Fruit fly (Drosophila melanogaster) whole organism, embryonic: Measurements from ENCODE around the gene CG15390.

Experiments
- Asciz ChIP-seq: fragments of 200-800 bp; sonication (Bioruptor generic); optimal IDR thresholded peaks from 2 replicates; lab custom pipeline; 2017; ENCODE audit warnings: missing biosample characterization, mild to moderate bottlenecking, missing genetic modification characterization, missing genetic modification reagents
- Bdp1 ChIP-seq: fragments of 200-800 bp; sonication (Bioruptor generic); optimal IDR thresholded peaks from 3 replicates; lab custom pipeline; 2016; ENCODE audit warnings: missing biosample characterization, missing genetic modification characterization
- C15 ChIP-seq: fragments of 200-800 bp; sonication (Bioruptor generic); IDR thresholded peaks from 3 replicates; pipeline ENCODE4 v1.3.6; 2022; ENCODE audit warnings: missing biosample characterization, missing genetic modification characterization
- CG10147 ChIP-seq: fragments of 200-800 bp; sonication (Bioruptor generic); optimal IDR thresholded peaks from 2 replicates; lab custom pipeline; 2019; ENCODE audit warnings: missing biosample characterization, mild to moderate bottlenecking, missing genetic modification characterization, moderate library complexity
- CG10431 ChIP-seq: fragments of 200-800 bp; sonication (Bioruptor generic); optimal IDR thresholded peaks from 3 replicates; lab custom pipeline; 2018; ENCODE audit warnings: missing biosample characterization, mild to moderate bottlenecking, missing genetic modification characterization
- CG14441 ChIP-seq: fragments of 200-800 bp; sonication (Bioruptor generic); IDR thresholded peaks from 2 replicates; pipeline ENCODE4 v1.3.6; 2022; ENCODE audit warnings: missing biosample characterization, missing genetic modification characterization
- CG15011 ChIP-seq: fragments of 200-800 bp; sonication (Bioruptor generic); optimal IDR thresholded peaks from 3 replicates; lab custom pipeline; 2018; ENCODE audit warnings: missing biosample characterization, mild to moderate bottlenecking, missing genetic modification characterization
- CG16863 ChIP-seq: fragments of 200-800 bp; sonication (Bioruptor generic); optimal IDR thresholded peaks from 3 replicates; lab custom pipeline; 2016; ENCODE audit warnings: missing biosample characterization, missing genetic modification characterization
- CG18476 ChIP-seq: fragments of 200-800 bp; sonication (Bioruptor generic); optimal IDR thresholded peaks from 2 replicates; lab custom pipeline; 2016; ENCODE audit warnings: missing biosample characterization, mild to moderate bottlenecking, missing genetic modification characterization
- CG2678 ChIP-seq: fragments of 200-800 bp; sonication (Bioruptor generic); optimal IDR thresholded peaks from 3 replicates; lab custom pipeline; 2019; ENCODE audit warnings: missing biosample characterization, mild to moderate bottlenecking, missing genetic modification characterization, moderate library complexity
- CG31365 ChIP-seq: fragments of 200-800 bp; sonication (Bioruptor generic); optimal IDR thresholded peaks from 2 replicates; lab custom pipeline; 2018; ENCODE audit warnings: missing biosample characterization, mild to moderate bottlenecking, missing genetic modification characterization
- CG33557 ChIP-seq: fragments of 200-800 bp; sonication (Bioruptor generic); optimal IDR thresholded peaks from 2 replicates; lab custom pipeline; 2019; ENCODE audit warnings: missing biosample characterization, mild to moderate bottlenecking, missing genetic modification characterization, moderate library complexity
- CG4328 ChIP-seq: fragments of 200-800 bp; sonication (Bioruptor generic); optimal IDR thresholded peaks from 3 replicates; lab custom pipeline; 2017; ENCODE audit warnings: missing biosample characterization, missing genetic modification reagents, missing genetic modification characterization
- CG4404 ChIP-seq: fragments of 200-800 bp; sonication (Bioruptor generic); IDR thresholded peaks from 2 replicates; pipeline ENCODE4 v1.3.6; 2022; ENCODE audit warnings: missing biosample characterization, missing genetic modification characterization
- CG7372 ChIP-seq: fragments of 200-800 bp; sonication (Bioruptor generic); IDR thresholded peaks from 2 replicates; pipeline ENCODE4 v1.3.6; 2022; ENCODE audit warnings: missing biosample characterization, missing genetic modification characterization
- CG8388 ChIP-seq: fragments of 200-800 bp; sonication (Bioruptor generic); optimal IDR thresholded peaks from 2 replicates; lab custom pipeline; 2019; ENCODE audit warnings: missing biosample characterization, mild to moderate bottlenecking, missing genetic modification characterization, moderate library complexity
- CG9932 ChIP-seq: fragments of 200-800 bp; sonication (Bioruptor generic); IDR thresholded peaks from 2 replicates; pipeline ENCODE4 v1.3.6; 2022; ENCODE audit warnings: missing biosample characterization, missing genetic modification characterization
- Dref ChIP-seq: fragments of 200-800 bp; sonication (Bioruptor generic); IDR thresholded peaks from 2 replicates; pipeline ENCODE4 v1.3.6; 2022; ENCODE audit warnings: missing biosample characterization, missing genetic modification characterization
- Fer1 ChIP-seq: fragments of 200-800 bp; sonication (Bioruptor generic); optimal IDR thresholded peaks from 2 replicates; lab custom pipeline; 2017; ENCODE audit warnings: missing biosample characterization, mild to moderate bottlenecking, missing genetic modification characterization
- Fer2 ChIP-seq: fragments of 200-800 bp; sonication (Bioruptor generic); optimal IDR thresholded peaks from 2 replicates; lab custom pipeline; 2018; ENCODE audit warnings: missing biosample characterization, mild to moderate bottlenecking, missing genetic modification characterization, moderate library complexity
- HLH54F ChIP-seq: fragments of 200-800 bp; sonication (Bioruptor generic); optimal IDR thresholded peaks from 3 replicates; lab custom pipeline; 2016; ENCODE audit warnings: missing biosample characterization, missing genetic modification characterization
- Hand ChIP-seq: fragments of 200-800 bp; sonication (Bioruptor generic); optimal IDR thresholded peaks from 2 replicates; lab custom pipeline; 2017; ENCODE audit warnings: mild to moderate bottlenecking, missing biosample characterization, missing genetic modification reagents, missing genetic modification characterization
- HmgZ ChIP-seq: fragments of 200-800 bp; sonication (Bioruptor generic); optimal IDR thresholded peaks from 2 replicates; lab custom pipeline; 2018; ENCODE audit warnings: missing biosample characterization, mild to moderate bottlenecking, missing genetic modification characterization
- Jarid2 ChIP-seq: fragments of 200-800 bp; sonication (Bioruptor generic); optimal IDR thresholded peaks from 3 replicates; lab custom pipeline; 2017; ENCODE audit warnings: mild to moderate bottlenecking, missing biosample characterization, missing genetic modification reagents, missing genetic modification characterization
- Mes4 ChIP-seq: fragments of 200-800 bp; sonication (Bioruptor generic); optimal IDR thresholded peaks from 2 replicates; lab custom pipeline; 2016; ENCODE audit warnings: missing biosample characterization, missing genetic modification characterization
- NC2β ChIP-seq: fragments of 200-800 bp; sonication (Bioruptor generic); optimal IDR thresholded peaks from 2 replicates; lab custom pipeline; 2016; ENCODE audit warnings: missing biosample characterization, missing genetic modification characterization
- Neu2 ChIP-seq: fragments of 200-800 bp; sonication (Bioruptor generic); optimal IDR thresholded peaks from 3 replicates; lab custom pipeline; 2016; ENCODE audit warnings: missing biosample characterization, missing genetic modification characterization, borderline replicate concordance
- Sry-β ChIP-seq: fragments of 200-800 bp; sonication (Bioruptor generic); optimal IDR thresholded peaks from 2 replicates; lab custom pipeline; 2018; ENCODE audit warnings: missing biosample characterization, mild to moderate bottlenecking, missing genetic modification characterization, moderate library complexity
- Sry-δ ChIP-seq: fragments of 200-800 bp; sonication (Bioruptor generic); optimal IDR thresholded peaks from 2 replicates; lab custom pipeline; 2016; ENCODE audit warnings: missing biosample characterization, missing genetic modification characterization
- YL-1 ChIP-seq: fragments of 200-800 bp; sonication (Bioruptor generic); optimal IDR thresholded peaks from 3 replicates; lab custom pipeline; 2017; ENCODE audit warnings: missing biosample characterization, mild to moderate bottlenecking, missing genetic modification characterization
- btn ChIP-seq: fragments of 200-800 bp; sonication (Bioruptor generic); optimal IDR thresholded peaks from 2 replicates; lab custom pipeline; 2016; ENCODE audit warnings: missing biosample characterization, missing genetic modification characterization
- crp ChIP-seq, 2 experiments: fragments of 200-800 bp; sonication (Bioruptor generic); optimal IDR thresholded peaks; 2 replicates in 1 of 2; 3 replicates in 1 of 2; lab custom pipeline; 2017; ENCODE audit warnings: missing biosample characterization in 2 of 2, missing genetic modification characterization in 2 of 2, mild to moderate bottlenecking in 1 of 2, moderate library complexity in 1 of 2
- emc ChIP-seq: fragments of 200-800 bp; sonication (Bioruptor generic); optimal IDR thresholded peaks from 2 replicates; lab custom pipeline; 2016; ENCODE audit warnings: missing biosample characterization, missing genetic modification characterization
- gcm ChIP-seq: fragments of 200-800 bp; sonication (Bioruptor generic); optimal IDR thresholded peaks from 2 replicates; lab custom pipeline; 2019; ENCODE audit warnings: missing biosample characterization, mild to moderate bottlenecking, missing genetic modification characterization, moderate library complexity
- gem ChIP-seq: fragments of 200-800 bp; sonication (Bioruptor generic); optimal IDR thresholded peaks from 2 replicates; lab custom pipeline; 2019; ENCODE audit warnings: missing biosample characterization, mild to moderate bottlenecking, missing genetic modification characterization, moderate library complexity
- jigr1 ChIP-seq: fragments of 200-800 bp; sonication (Bioruptor generic); IDR thresholded peaks from 3 replicates; pipeline ENCODE4 v1.3.6; 2022; ENCODE audit warnings: missing biosample characterization, missing genetic modification characterization
- jumu ChIP-seq: fragments of 200-800 bp; sonication (Bioruptor generic); optimal IDR thresholded peaks from 3 replicates; lab custom pipeline; 2016; ENCODE audit warnings: missing biosample characterization, missing genetic modification characterization
- nau ChIP-seq: fragments of 200-800 bp; sonication (Bioruptor generic); optimal IDR thresholded peaks from 3 replicates; lab custom pipeline; 2017; ENCODE audit warnings: missing biosample characterization, mild to moderate bottlenecking, missing genetic modification characterization, missing genetic modification reagents
- otp ChIP-seq: fragments of 200-800 bp; sonication (Bioruptor generic); IDR thresholded peaks from 3 replicates; pipeline ENCODE4, ENCODE4 v1.3.6; 2022; ENCODE audit warnings: missing biosample characterization, missing genetic modification characterization
- pan ChIP-seq, 4 experiments: fragments of >200 bp in 3 of 4; fragments of 200-800 bp in 1 of 4; sonication (Bioruptor generic) in 1 of 4; optimal IDR thresholded peaks in 3 of 4; IDR thresholded peaks in 1 of 4; 2 replicates each; pipeline versions ENCODE4 v1.3.6 to Lab custom; 2017 to 2022; ENCODE audit warnings: missing biosample characterization in 2 of 4, missing genetic modification characterization in 2 of 4, mixed read lengths in 1 of 4
- peb ChIP-seq: fragments of 200-800 bp; sonication (Bioruptor generic); IDR thresholded peaks from 2 replicates; pipeline ENCODE4 v1.3.6; 2022; ENCODE audit warnings: missing biosample characterization, missing genetic modification characterization
- pzg ChIP-seq: fragments of 200-800 bp; sonication (Bioruptor generic); optimal IDR thresholded peaks from 3 replicates; lab custom pipeline; 2018; ENCODE audit warnings: missing biosample characterization, mild to moderate bottlenecking, missing genetic modification characterization, moderate library complexity
- sna ChIP-seq: fragments of 200-800 bp; sonication (Bioruptor generic); IDR thresholded peaks from 2 replicates; pipeline ENCODE4 v1.3.6; 2022; ENCODE audit warnings: missing biosample characterization, missing genetic modification characterization; ENCODE audit not compliant: partially characterized antibody
- tin ChIP-seq: fragments of 200-800 bp; sonication (Bioruptor generic); optimal IDR thresholded peaks from 3 replicates; lab custom pipeline; 2016; ENCODE audit warnings: missing biosample characterization, missing genetic modification characterization
- usp ChIP-seq: fragments of >200 bp; optimal IDR thresholded peaks from 2 replicates; lab custom pipeline; 2017; ENCODE audit warnings: missing biosample characterization, missing genetic modification characterization
- vnd ChIP-seq: fragments of 200-800 bp; sonication (Bioruptor generic); IDR thresholded peaks from 3 replicates; pipeline ENCODE4 v1.3.6; 2022; ENCODE audit warnings: missing biosample characterization, missing genetic modification characterization; ENCODE audit not compliant: partially characterized antibody
- wor ChIP-seq: fragments of 200-800 bp; sonication (Bioruptor generic); IDR thresholded peaks from 2 replicates; pipeline ENCODE4 v1.3.6; 2022; ENCODE audit warnings: missing biosample characterization, missing genetic modification characterization
- z ChIP-seq: fragments of 200-800 bp; sonication (Bioruptor generic); IDR thresholded peaks from 3 replicates; pipeline ENCODE4 v1.3.6; 2022; ENCODE audit warnings: missing biosample characterization, missing genetic modification characterization
- zen ChIP-seq: fragments of 200-800 bp; sonication (Bioruptor generic); optimal IDR thresholded peaks from 3 replicates; lab custom pipeline; 2018; ENCODE audit warnings: missing biosample characterization, mild to moderate bottlenecking, missing genetic modification characterization, moderate library complexity
- zf30C ChIP-seq: fragments of 200-800 bp; sonication (Bioruptor generic); optimal IDR thresholded peaks from 3 replicates; lab custom pipeline; 2018; ENCODE audit warnings: missing biosample characterization, mild to moderate bottlenecking, missing genetic modification characterization
- zfh2 ChIP-seq: fragments of 200-800 bp; sonication (Bioruptor generic); optimal IDR thresholded peaks from 2 replicates; lab custom pipeline; 2016; ENCODE audit warnings: missing biosample characterization, missing genetic modification characterization

Gene CG15390

dm6 chr2L:2348479-2348878, 26.0 kb upstream of the CG15390 start (continued):
- TF ChIP-seq Mes4 (GFP tag; lab: Kevin White, UChicago) (no peak), otp (GFP tag; lab: Robert Waterston, UW) (no peak), btn (GFP tag; lab: Kevin White, UChicago) (no peak), sna (GFP tag; lab: Robert Waterston, UW) (no peak), HLH54F (GFP tag; lab: Kevin White, UChicago) (no peak), CG7372 (GFP tag; lab: Robert Waterston, UW) (peak; percentile 13; the same call in 1 of the 2 replicates), wor (GFP tag; lab: Robert Waterston, UW) (no peak), YL-1 (GFP tag; lab: Kevin White, UChicago) (no peak), gem (tag; lab: Kevin White, UChicago) (no peak), Sry-β (GFP tag; lab: Kevin White, UChicago) (no peak), zfh2 (GFP tag; lab: Kevin White, UChicago) (no peak), zf30C (no peak), CG31365 (tag; lab: Kevin White, UChicago) (no peak), Neu2 (GFP tag; lab: Kevin White, UChicago) (no peak), nau (no peak), pan (optimal IDR thresholded peaks at IDR 0.05; lab: Kevin White, UChicago) (no peak), pan (GFP tag; optimal IDR thresholded peaks at IDR 0.05 in 1 of 2, IDR thresholded peaks at IDR 0.05 in 1 of 2) (peak in 1 of 2 experiments; percentile 48), CG4328 (GFP tag; lab: Kevin White, UChicago) (no peak), crp (GFP tag; optimal IDR thresholded peaks at IDR 0.05; lab: Kevin White, UChicago) (no peak), peb (GFP tag; lab: Robert Waterston, UW) (no peak), jumu (GFP tag; lab: Kevin White, UChicago) (no peak), CG14441 (GFP tag; lab: Robert Waterston, UW) (no peak), z (GFP tag; lab: Robert Waterston, UW) (no peak), CG15011 (no peak), CG8388 (GFP tag; lab: Kevin White, UChicago) (no peak), CG18476 (GFP tag; lab: Kevin White, UChicago) (no peak), Dref (GFP tag; lab: Robert Waterston, UW) (no peak), Jarid2 (GFP tag; lab: Kevin White, UChicago) (no peak), pzg (GFP tag; lab: Kevin White, UChicago) (no peak), Asciz (GFP tag; lab: Kevin White, UChicago) (no peak), gcm (no peak), CG16863 (no peak), CG33557 (GFP tag; lab: Kevin White, UChicago) (no peak), jigr1 (GFP tag; lab: Robert Waterston, UW) (no peak), Fer2 (tag; lab: Kevin White, UChicago) (no peak), tin (GFP tag; lab: Kevin White, UChicago) (no peak), NC2β (GFP tag; lab: Kevin White, UChicago) (no peak), Sry-δ (GFP tag; lab: Kevin White, UChicago) (no peak), Hand (GFP tag; lab: Kevin White, UChicago) (peak; percentile 72), Fer1 (GFP tag; lab: Kevin White, UChicago) (no peak), C15 (GFP tag; lab: Robert Waterston, UW) (no peak), zen (tag; lab: Kevin White, UChicago) (peak; percentile 32), Bdp1 (GFP tag; lab: Kevin White, UChicago) (no peak), CG9932 (peak; percentile 49; the same call in 1 of the 2 replicates), usp (GFP tag; lab: Kevin White, UChicago) (no peak), CG2678 (tag; lab: Kevin White, UChicago) (no peak), HmgZ (tag; lab: Kevin White, UChicago) (no peak), CG10147 (GFP tag; lab: Kevin White, UChicago) (peak; percentile 47), CG10431 (GFP tag; lab: Kevin White, UChicago) (no peak), CG4404 (GFP tag; lab: Robert Waterston, UW) (peak; percentile 51), emc (no peak), vnd (GFP tag; lab: Robert Waterston, UW) (no peak)
